Worm (Caenorhabditis elegans) whole organism, late embryonic: ENCODE measurements around the gene C39D10.8.

Experiments
- C38D4.7 ChIP-seq: fragments of 200-800 bp; sonication (Bioruptor generic); optimal IDR thresholded peaks from 2 replicates; lab custom pipeline; 2018; ENCODE audit warnings: mild to moderate bottlenecking, missing genetic modification characterization, moderate library complexity, missing compliant biosample characterization
- K09A11.1 ChIP-seq: sonication (generic microtip); optimal IDR thresholded peaks from 2 replicates; lab custom pipeline; 2017; ENCODE audit warnings: antibody characterized with exemption, mild to moderate bottlenecking, missing genetic modification characterization, missing compliant biosample characterization; ENCODE audit not compliant: insufficient read depth
- T23F11.4 ChIP-seq: fragments of 200-800 bp; sonication (Bioruptor generic); optimal IDR thresholded peaks from 2 replicates; lab custom pipeline; 2018; ENCODE audit warnings: mild to moderate bottlenecking, missing genetic modification characterization, missing compliant biosample characterization
- ahr-1 ChIP-seq: sonication (generic microtip); optimal IDR thresholded peaks from 2 replicates; lab custom pipeline; 2016; ENCODE audit warnings: missing genetic modification characterization, missing compliant biosample characterization
- ceh-14 ChIP-seq: sonication (generic microtip); optimal IDR thresholded peaks from 2 replicates; lab custom pipeline; 2016; ENCODE audit warnings: missing genotype, missing genetic modification characterization, missing compliant biosample characterization
- ceh-18 ChIP-seq: sonication (generic microtip); optimal IDR thresholded peaks from 2 replicates; lab custom pipeline; 2016; ENCODE audit warnings: missing genetic modification characterization, missing compliant biosample characterization
- ceh-19 ChIP-seq: fragments of 200-800 bp; sonication (Bioruptor generic); optimal IDR thresholded peaks from 2 replicates; lab custom pipeline; 2018; ENCODE audit warnings: mild to moderate bottlenecking, missing genetic modification characterization, missing compliant biosample characterization
- ceh-30 ChIP-seq: fragments of 150-350 bp; optimal IDR thresholded peaks from 2 replicates; lab custom pipeline; 2014; ENCODE audit warnings: missing biosample characterization, missing genetic modification characterization
- ceh-45 ChIP-seq: fragments of 200-800 bp; sonication (Bioruptor generic); IDR thresholded peaks from 2 replicates; pipeline ENCODE4 v1.3.6; 2022; ENCODE audit warnings: missing genetic modification reagents, missing genetic modification characterization, missing compliant biosample characterization
- ceh-48 ChIP-seq: sonication (generic microtip); optimal IDR thresholded peaks from 2 replicates; lab custom pipeline; 2016; ENCODE audit warnings: missing genetic modification characterization, inconsistent platforms, missing compliant biosample characterization
- che-1 ChIP-seq: sonication (generic microtip); optimal IDR thresholded peaks from 2 replicates; lab custom pipeline; 2016; ENCODE audit warnings: mild to moderate bottlenecking, missing genetic modification characterization, missing compliant biosample characterization
- elt-2 ChIP-seq: sonication (generic microtip); optimal IDR thresholded peaks from 2 replicates; lab custom pipeline; 2016; ENCODE audit warnings: missing genetic modification reagents, missing genetic modification characterization, missing compliant biosample characterization
- elt-4 ChIP-seq: sonication (generic microtip); optimal IDR thresholded peaks from 2 replicates; lab custom pipeline; 2016; ENCODE audit warnings: missing genetic modification characterization, missing compliant biosample characterization
- ets-4 ChIP-seq: sonication (generic microtip); optimal IDR thresholded peaks from 2 replicates; lab custom pipeline; 2016; ENCODE audit warnings: missing genetic modification characterization, missing compliant biosample characterization
- eyg-1 ChIP-seq: sonication (generic microtip); optimal IDR thresholded peaks from 2 replicates; lab custom pipeline; 2016; ENCODE audit warnings: missing genotype, missing genetic modification characterization, missing compliant biosample characterization
- fax-1 ChIP-seq: sonication (generic microtip); optimal IDR thresholded peaks from 2 replicates; lab custom pipeline; 2016; ENCODE audit warnings: missing genotype, missing genetic modification characterization, missing compliant biosample characterization
- fkh-6 ChIP-seq: sonication (generic microtip); optimal IDR thresholded peaks from 2 replicates; lab custom pipeline; 2016; ENCODE audit warnings: missing genetic modification characterization, missing compliant biosample characterization
- gmeb-2 ChIP-seq: sonication (generic microtip); optimal IDR thresholded peaks from 2 replicates; lab custom pipeline; 2016; ENCODE audit warnings: missing genetic modification characterization, inconsistent platforms, missing compliant biosample characterization
- hlh-13 ChIP-seq: fragments of 200-800 bp; sonication (Bioruptor generic); optimal IDR thresholded peaks from 2 replicates; lab custom pipeline; 2018; ENCODE audit warnings: mild to moderate bottlenecking, missing genetic modification characterization, missing compliant biosample characterization
- hlh-15 ChIP-seq: sonication (generic microtip); optimal IDR thresholded peaks from 2 replicates; lab custom pipeline; 2016; ENCODE audit warnings: missing genetic modification characterization, missing compliant biosample characterization
- hlh-6 ChIP-seq: sonication (generic microtip); optimal IDR thresholded peaks from 2 replicates; lab custom pipeline; 2016; ENCODE audit warnings: missing genotype, missing genetic modification characterization, missing compliant biosample characterization
- hlh-8 ChIP-seq: sonication (generic microtip); optimal IDR thresholded peaks from 2 replicates; lab custom pipeline; 2016; ENCODE audit warnings: missing genotype, missing genetic modification characterization, missing compliant biosample characterization
- lim-6 ChIP-seq: sonication (generic microtip); optimal IDR thresholded peaks from 2 replicates; lab custom pipeline; 2016; ENCODE audit warnings: missing genetic modification characterization, missing compliant biosample characterization
- lin-11 ChIP-seq: fragments of 200-800 bp; sonication (Bioruptor generic); optimal IDR thresholded peaks from 2 replicates; lab custom pipeline; 2018; ENCODE audit warnings: mild to moderate bottlenecking, missing genetic modification characterization, missing compliant biosample characterization
- mec-3 ChIP-seq: sonication (generic microtip); optimal IDR thresholded peaks from 2 replicates; lab custom pipeline; 2016; ENCODE audit warnings: borderline replicate concordance, missing genetic modification characterization, missing compliant biosample characterization
- nfya-1 ChIP-seq: sonication (generic microtip); optimal IDR thresholded peaks from 2 replicates; lab custom pipeline; 2017; ENCODE audit warnings: missing genetic modification characterization, mild to moderate bottlenecking, missing compliant biosample characterization, antibody characterized with exemption, moderate library complexity
- nhr-11 ChIP-seq: fragments of 150-350 bp; optimal IDR thresholded peaks from 2 replicates; lab custom pipeline; 2014; ENCODE audit warnings: missing biosample characterization, missing genetic modification characterization
- nhr-232 ChIP-seq: sonication (generic microtip); optimal IDR thresholded peaks from 2 replicates; lab custom pipeline; 2016; ENCODE audit warnings: missing genetic modification characterization, missing compliant biosample characterization
- npax-4 ChIP-seq: sonication (generic microtip); optimal IDR thresholded peaks from 2 replicates; lab custom pipeline; 2016; ENCODE audit warnings: missing genetic modification characterization, missing compliant biosample characterization
- pat-9 ChIP-seq: fragments of 200-800 bp; sonication (Bioruptor generic); optimal IDR thresholded peaks from 2 replicates; lab custom pipeline; 2018; ENCODE audit warnings: mild to moderate bottlenecking, missing genetic modification characterization, moderate library complexity, missing compliant biosample characterization
- pax-1 ChIP-seq: fragments of 150-350 bp; optimal IDR thresholded peaks from 2 replicates; lab custom pipeline; 2014; ENCODE audit warnings: missing biosample characterization, missing genetic modification characterization
- pha-4 ChIP-seq: fragments of 150-350 bp; optimal IDR thresholded peaks from 2 replicates; lab custom pipeline; 2018; ENCODE audit warnings: missing biosample characterization, missing genetic modification reagents, missing genetic modification characterization
- pqm-1 ChIP-seq: sonication (generic microtip); optimal IDR thresholded peaks from 2 replicates; lab custom pipeline; 2016; ENCODE audit warnings: missing genetic modification characterization, missing compliant biosample characterization
- pros-1 ChIP-seq: fragments of 150-350 bp; optimal IDR thresholded peaks from 2 replicates; lab custom pipeline; 2014; ENCODE audit warnings: missing biosample characterization, missing genetic modification reagents, missing genetic modification characterization
- ref-2 ChIP-seq: sonication (generic microtip); optimal IDR thresholded peaks from 2 replicates; lab custom pipeline; 2016; ENCODE audit warnings: missing genetic modification characterization, missing compliant biosample characterization
- sdc-2 ChIP-seq: sonication (generic microtip); optimal IDR thresholded peaks from 2 replicates; lab custom pipeline; 2016; ENCODE audit warnings: missing genotype, missing genetic modification characterization, missing compliant biosample characterization
- syd-9 ChIP-seq: sonication (generic microtip); optimal IDR thresholded peaks from 2 replicates; lab custom pipeline; 2016; ENCODE audit warnings: mild to moderate bottlenecking, missing genetic modification characterization, moderate library complexity, missing compliant biosample characterization
- unc-3 ChIP-seq, 2 experiments: fragments of 200-800 bp in 1 of 2; sonication (Bioruptor generic) in 1 of 2; sonication (generic microtip) in 1 of 2; conservative IDR thresholded peaks in 1 of 2; optimal IDR thresholded peaks in 1 of 2; 2 replicates each; pipeline versions ENCODE4 v1.3.6 to Lab custom; 2016 to 2022; ENCODE audit warnings: missing compliant biosample characterization in 2 of 2, missing genetic modification characterization in 2 of 2, missing genetic modification reagents in 1 of 2
- unc-55 ChIP-seq: sonication (generic microtip); optimal IDR thresholded peaks from 2 replicates; lab custom pipeline; 2017; ENCODE audit warnings: missing biosample characterization, missing genetic modification reagents, missing genetic modification characterization
- unc-86 ChIP-seq: sonication (generic microtip); optimal IDR thresholded peaks from 2 replicates; lab custom pipeline; 2016; ENCODE audit warnings: missing genetic modification characterization, missing compliant biosample characterization
- zip-5 ChIP-seq: sonication (generic microtip); optimal IDR thresholded peaks from 2 replicates; lab custom pipeline; 2016; ENCODE audit warnings: missing genetic modification characterization, missing compliant biosample characterization

The C39D10.8 gene

ce11 chrX:7892296-7892695 is 11.5 kb upstream of the C39D10.8 start, which contains the start of gene C39D10.5:
Gene C39D10.5, minus strand, starts transcription at chrX:7892396.
- TF ChIP-seq ceh-48 (tag; lab: Kevin White, UChicago) (no peak), elt-2 (tag; lab: Kevin White, UChicago) (no peak)

ce11 chrX:7888915-7889314 is 8.2 kb upstream of the C39D10.8 start, which contains the start of gene C39D10.2:
Gene C39D10.2, plus strand, starts transcription at chrX:7889215.
- TF ChIP-seq hlh-13 (GFP tag; lab: Kevin White, UChicago) (no peak), C38D4.7 (GFP tag; lab: Kevin White, UChicago) (no peak), ceh-45 (no peak), syd-9 (tag; lab: Kevin White, UChicago) (no peak), ceh-18 (tag; lab: Kevin White, UChicago) (no peak), pat-9 (tag; lab: Kevin White, UChicago) (no peak), ceh-30 (tag; lab: Kevin White, UChicago) (no peak), unc-55 (no peak), ahr-1 (tag; lab: Kevin White, UChicago) (no peak), fax-1 (no peak), elt-2 (tag; lab: Kevin White, UChicago) (no peak), nfya-1 (tag; lab: Kevin White, UChicago) (no peak), elt-4 (tag; lab: Kevin White, UChicago) (no peak), unc-3 (GFP tag; conservative IDR thresholded peaks at IDR 0.05; lab: Robert Waterston, UW) (no peak), unc-3 (tag; optimal IDR thresholded peaks at IDR 0.05; lab: Kevin White, UChicago) (no peak)

ce11 chrX:7886200-7886599 is 5.5 kb upstream of the C39D10.8 start:
- TF ChIP-seq ceh-14 = no peak
- TF ChIP-seq nhr-11 (tag; lab: Kevin White, UChicago) = no peak
- TF ChIP-seq elt-4 (tag; lab: Kevin White, UChicago) = no peak

- TF ChIP-seq unc-55 (no peak), hlh-8 (tag; lab: Kevin White, UChicago) (no peak), nhr-11 (tag; lab: Kevin White, UChicago) (no peak), ceh-14 (no peak), sdc-2 (no peak), fkh-6 (tag; lab: Kevin White, UChicago) (no peak), hlh-15 (tag; lab: Kevin White, UChicago) (no peak), pqm-1 (no peak), elt-2 (tag; lab: Kevin White, UChicago) (no peak), pat-9 (tag; lab: Kevin White, UChicago) (no peak), ceh-18 (tag; lab: Kevin White, UChicago) (no peak), unc-86 (tag; lab: Kevin White, UChicago) (no peak), ceh-45 (no peak)
- TF ChIP-seq, all 69 proteins: peak for 0
Observed at ce11 chrX:7883994-7884393, 3.2 kb upstream of the C39D10.8 start, which contains the start of gene pcyt-2.2. Gene pcyt-2.2, plus strand, starts transcription at chrX:7884294.

ce11 chrX:7881307-7881706 is 559 bp upstream of the C39D10.8 start:
- no peak for TF ChIP-seq nhr-11 (tag; lab: Kevin White, UChicago)
- TF ChIP-seq lim-6 = no peak
- no peak for TF ChIP-seq T23F11.4 (GFP tag; lab: Kevin White, UChicago)
- TF ChIP-seq pros-1 = no peak
- no peak for TF ChIP-seq ets-4 (tag; lab: Kevin White, UChicago)
- no peak for TF ChIP-seq hlh-15 (tag; lab: Kevin White, UChicago)
- TF ChIP-seq pqm-1 = no peak

ce11 chrX:7875854-7876253 is 4.9 kb downstream of the C39D10.8 start, which contains the start of gene cca-1:
Gene cca-1, minus strand, starts transcription at chrX:7875954.
- TF ChIP-seq unc-86 (tag; lab: Kevin White, UChicago) = no peak
- no peak for TF ChIP-seq npax-4 (tag; lab: Kevin White, UChicago)
- TF ChIP-seq hlh-6 (tag; lab: Kevin White, UChicago) = no peak
- TF ChIP-seq pha-4 (tag; lab: Kevin White, UChicago) = no peak
- TF ChIP-seq lin-11 (tag; lab: Kevin White, UChicago) = no peak
- TF ChIP-seq nhr-232 (tag; lab: Kevin White, UChicago) = no peak
- no peak for TF ChIP-seq ceh-19
- no peak for TF ChIP-seq che-1 (tag; lab: Kevin White, UChicago)
- no peak for TF ChIP-seq ref-2 (tag; lab: Kevin White, UChicago)
- no peak for TF ChIP-seq pax-1
- TF ChIP-seq ets-4 (tag; lab: Kevin White, UChicago) = no peak
- no peak for TF ChIP-seq elt-4 (tag; lab: Kevin White, UChicago)
- TF ChIP-seq ceh-48 (tag; lab: Kevin White, UChicago) = no peak
- no peak for TF ChIP-seq mec-3 (tag; lab: Kevin White, UChicago)
- TF ChIP-seq nhr-11 (tag; lab: Kevin White, UChicago) = no peak
- no peak for TF ChIP-seq zip-5
- no peak for TF ChIP-seq eyg-1 (tag; lab: Kevin White, UChicago)
- TF ChIP-seq K09A11.1 = no peak
- no peak for TF ChIP-seq unc-55
- TF ChIP-seq gmeb-2 (tag; lab: Kevin White, UChicago) = no peak
